In genomic region chrIII:764404-764803, ce11 we compare ENCODE assay signal across 7 worm cellular contexts.
TF ChIP-seq lines count a peak whose summit lies in the region.

No protein-coding gene starts in this region.

TF ChIP-seq in whole organism, L1 larva, 84 proteins besides CTCF, POLR2A, EP300 and RAD21 (continues in another document):
- TF ChIP-seq snpc-4 (tag; optimal IDR thresholded peaks at IDR 0.05; lab: Kevin White, UChicago) (peak; percentile 16), swsn-7 (tag; optimal IDR thresholded peaks at IDR 0.05; lab: Kevin White, UChicago) (peak; percentile 38), egl-13 (tag; optimal IDR thresholded peaks at IDR 0.05; lab: Kevin White, UChicago) (peak; percentile 49), ceh-82 (tag; optimal IDR thresholded peaks at IDR 0.05; lab: Kevin White, UChicago) (peak in 2 of 3 experiments; percentile 10 to 60), dsc-1 (tag; optimal IDR thresholded peaks at IDR 0.05; lab: Kevin White, UChicago) (peak; percentile 13), nhr-47 (tag; optimal IDR thresholded peaks at IDR 0.05; lab: Kevin White, UChicago) (peak; percentile 51), snu-23 (GFP tag; optimal IDR thresholded peaks at IDR 0.05; lab: Kevin White, UChicago) (peak; percentile 2), unc-130 (tag; optimal IDR thresholded peaks at IDR 0.05; lab: Kevin White, UChicago) (no peak), fkh-8 (tag; optimal IDR thresholded peaks at IDR 0.05; lab: Kevin White, UChicago) (peak; percentile 89), sptf-1 (tag; optimal IDR thresholded peaks at IDR 0.05; lab: Kevin White, UChicago) (no peak), lin-14 (GFP tag; optimal IDR thresholded peaks at IDR 0.05; lab: Kevin White, UChicago) (peak; percentile 88), isw-1 (GFP tag; IDR thresholded peaks at IDR 0.05; lab: Robert Waterston, UW) (peak; percentile 26; the same call in 1 of the 2 replicates)

TF ChIP-seq in whole organism, L2 larva, 48 proteins besides CTCF, POLR2A, EP300 and RAD21:
- peak; percentile 58 for TF ChIP-seq crh-2 (tag; optimal IDR thresholded peaks at IDR 0.05; lab: Kevin White, UChicago)
- TF ChIP-seq C34F6.9 (tag; optimal IDR thresholded peaks at IDR 0.05; lab: Kevin White, UChicago), result peak; percentile 72
- TF ChIP-seq sma-9 (GFP tag; optimal IDR thresholded peaks at IDR 0.05; lab: Kevin White, UChicago), result peak; percentile 3
- no peak for TF ChIP-seq sma-9 (tag; optimal IDR thresholded peaks at IDR 0.05; lab: Kevin White, UChicago)
- TF ChIP-seq lin-13 (GFP tag; optimal IDR thresholded peaks at IDR 0.05; lab: Kevin White, UChicago), result no peak
- peak in 1 of 2 experiments; percentile 47 for TF ChIP-seq lsy-2 (tag; optimal IDR thresholded peaks at IDR 0.05; lab: Kevin White, UChicago)
- TF ChIP-seq sma-3 (GFP tag; optimal IDR thresholded peaks at IDR 0.05; lab: Kevin White, UChicago), result no peak
- TF ChIP-seq lin-11 (tag; optimal IDR thresholded peaks at IDR 0.05; lab: Kevin White, UChicago), result peak; percentile 18
- TF ChIP-seq F13H6.1 (tag; optimal IDR thresholded peaks at IDR 0.05; lab: Kevin White, UChicago), result peak; percentile 29
- TF ChIP-seq unc-55 (GFP tag; optimal IDR thresholded peaks at IDR 0.05; lab: Kevin White, UChicago), result peak; percentile 82
- TF ChIP-seq nhr-129 (tag; optimal IDR thresholded peaks at IDR 0.05; lab: Kevin White, UChicago), result peak; percentile 47
- TF ChIP-seq egl-27 (tag; optimal IDR thresholded peaks at IDR 0.05; lab: Kevin White, UChicago), result no peak
- TF ChIP-seq nhr-21 (tag; optimal IDR thresholded peaks at IDR 0.05; lab: Kevin White, UChicago), result no peak

TF ChIP-seq in whole organism, L3 larva, 47 proteins besides CTCF, POLR2A, EP300 and RAD21:
- TF ChIP-seq nfya-1 (tag; optimal IDR thresholded peaks at IDR 0.05; lab: Kevin White, UChicago; ENCODE audit: insufficient read depth) (peak; percentile 47), lin-39 (tag; optimal IDR thresholded peaks at IDR 0.05; lab: Kevin White, UChicago) (peak; percentile 49), lin-15B (tag; optimal IDR thresholded peaks at IDR 0.05; lab: Kevin White, UChicago) (peak; percentile 18), fkh-10 (GFP tag; optimal IDR thresholded peaks at IDR 0.05; lab: Kevin White, UChicago) (peak; percentile 57), skn-1 (tag; optimal IDR thresholded peaks at IDR 0.05; lab: Kevin White, UChicago) (no peak)

TF ChIP-seq in whole organism, L4 larva, 104 proteins besides CTCF, POLR2A, EP300 and RAD21 (continues in another document):
- TF ChIP-seq sdz-12 (GFP tag; optimal IDR thresholded peaks at IDR 0.05; lab: Kevin White, UChicago), result no peak
- peak; percentile 13 for TF ChIP-seq hlh-30 (tag; optimal IDR thresholded peaks at IDR 0.05; lab: Kevin White, UChicago; ENCODE audit: insufficient read depth)
- TF ChIP-seq nhr-48 (tag; optimal IDR thresholded peaks at IDR 0.05; lab: Kevin White, UChicago), result no peak
- TF ChIP-seq daf-19 (GFP tag; conservative IDR thresholded peaks at IDR 0.05; lab: Robert Waterston, UW), result 0 out of 2 replicates have a peak, but pooled peaks have one; percentile 16
- no peak for TF ChIP-seq D1046.2 (GFP tag; IDR thresholded peaks at IDR 0.05; lab: Robert Waterston, UW)
- TF ChIP-seq unc-62 (GFP tag; optimal IDR thresholded peaks at IDR 0.05 in 1 of 2; lab: Kevin White, UChicago), result no peak
- no peak for TF ChIP-seq unc-62 (tag; optimal IDR thresholded peaks at IDR 0.05; lab: Kevin White, UChicago)
- no peak for TF ChIP-seq ztf-11 (tag; optimal IDR thresholded peaks at IDR 0.05; lab: Kevin White, UChicago)
- TF ChIP-seq dmd-8 (GFP tag; IDR thresholded peaks at IDR 0.05; lab: Robert Waterston, UW), result no peak
- TF ChIP-seq zfp-3 (GFP tag; conservative IDR thresholded peaks at IDR 0.05; lab: Robert Waterston, UW), result no peak
- TF ChIP-seq lin-1 (GFP tag; IDR thresholded peaks at IDR 0.05; lab: Robert Waterston, UW), result no peak
- TF ChIP-seq egl-27 (tag; optimal IDR thresholded peaks at IDR 0.05; lab: Kevin White, UChicago), result no peak
- TF ChIP-seq mes-2 (tag; optimal IDR thresholded peaks at IDR 0.05; lab: Kevin White, UChicago; ENCODE audit: poor library complexity, severe bottlenecking), result no peak
- no peak for TF ChIP-seq pqm-1 (tag; optimal IDR thresholded peaks at IDR 0.05; lab: Kevin White, UChicago)
- no peak for TF ChIP-seq nhr-28 (tag; optimal IDR thresholded peaks at IDR 0.05; lab: Kevin White, UChicago)
- TF ChIP-seq ceh-28 (tag; optimal IDR thresholded peaks at IDR 0.05; lab: Kevin White, UChicago), result no peak

TF ChIP-seq in whole organism, late embryonic, 69 proteins besides CTCF, POLR2A, EP300 and RAD21 (continues in another document):
- no peak for TF ChIP-seq gmeb-2 (tag; optimal IDR thresholded peaks at IDR 0.05; lab: Kevin White, UChicago)
- TF ChIP-seq ceh-31 (tag; optimal IDR thresholded peaks at IDR 0.05; lab: Kevin White, UChicago), result peak; percentile 8
- TF ChIP-seq tbx-2 (tag; optimal IDR thresholded peaks at IDR 0.05; lab: Kevin White, UChicago), result no peak
- TF ChIP-seq ceh-2 (tag; optimal IDR thresholded peaks at IDR 0.05; lab: Kevin White, UChicago), result no peak
- TF ChIP-seq K09A11.1 (tag; optimal IDR thresholded peaks at IDR 0.05; lab: Kevin White, UChicago; ENCODE audit: insufficient read depth), result no peak
- peak; percentile 19 for TF ChIP-seq ceh-48 (tag; optimal IDR thresholded peaks at IDR 0.05; lab: Kevin White, UChicago)
- no peak for TF ChIP-seq ahr-1 (tag; optimal IDR thresholded peaks at IDR 0.05; lab: Kevin White, UChicago)
- TF ChIP-seq pag-3 (tag; optimal IDR thresholded peaks at IDR 0.05; lab: Kevin White, UChicago; ENCODE audit: borderline replicate concordance), result no peak
- TF ChIP-seq ama-1 (optimal IDR thresholded peaks at IDR 0.05; lab: Kevin White, UChicago), result no peak
- TF ChIP-seq ztf-16 (tag; optimal IDR thresholded peaks at IDR 0.05; lab: Kevin White, UChicago), result no peak
- no peak for TF ChIP-seq pax-1 (tag; optimal IDR thresholded peaks at IDR 0.05; lab: Kevin White, UChicago)
- TF ChIP-seq pat-9 (tag; optimal IDR thresholded peaks at IDR 0.05; lab: Kevin White, UChicago), result no peak
- no peak for TF ChIP-seq fax-1 (tag; optimal IDR thresholded peaks at IDR 0.05; lab: Kevin White, UChicago)
- no peak for TF ChIP-seq T23F11.4 (GFP tag; optimal IDR thresholded peaks at IDR 0.05; lab: Kevin White, UChicago)
- TF ChIP-seq unc-42 (tag; optimal IDR thresholded peaks at IDR 0.05; lab: Kevin White, UChicago), result peak; percentile 44
- TF ChIP-seq fkh-10 (GFP tag; optimal IDR thresholded peaks at IDR 0.05; lab: Kevin White, UChicago), result no peak
- TF ChIP-seq pqm-1 (tag; optimal IDR thresholded peaks at IDR 0.05; lab: Kevin White, UChicago), result no peak

TF ChIP-seq in whole organism, mixed stage, embryonic, 35 proteins besides CTCF, POLR2A, EP300 and RAD21:
- TF ChIP-seq cnd-1 (tag; optimal IDR thresholded peaks at IDR 0.05; lab: Kevin White, UChicago) (no peak), ces-1 (GFP tag; optimal IDR thresholded peaks at IDR 0.05; lab: Kevin White, UChicago) (peak; percentile 62)

TF ChIP-seq in whole organism, young adult, 124 proteins besides CTCF, POLR2A, EP300 and RAD21:
- TF ChIP-seq K12H6.12 (tag; optimal IDR thresholded peaks at IDR 0.05; lab: Kevin White, UChicago) (peak; percentile 43), mxl-1 (tag; optimal IDR thresholded peaks at IDR 0.05; lab: Kevin White, UChicago) (no peak), C17E4.6 (GFP tag; IDR thresholded peaks at IDR 0.05; lab: Robert Waterston, UW) (no peak), ceh-91 (GFP tag; IDR thresholded peaks at IDR 0.05; lab: Robert Waterston, UW) (no peak), zfh-2 (GFP tag; conservative IDR thresholded peaks at IDR 0.05; lab: Robert Waterston, UW) (0 out of 2 replicates have a peak, but pooled peaks have one; percentile 21), cebp-1 (GFP tag; IDR thresholded peaks at IDR 0.05; lab: Robert Waterston, UW) (no peak), cebp-1 (tag; optimal IDR thresholded peaks at IDR 0.05; lab: Kevin White, UChicago) (peak; percentile 32), rcor-1 (GFP tag; IDR thresholded peaks at IDR 0.05; lab: Robert Waterston, UW) (no peak), snpc-1.3 (tag; optimal IDR thresholded peaks at IDR 0.05; lab: Kevin White, UChicago; ENCODE audit: insufficient read depth) (no peak), hrde-1 (tag; optimal IDR thresholded peaks at IDR 0.05; lab: Kevin White, UChicago; ENCODE audit: borderline replicate concordance) (no peak)
